Worm (Caenorhabditis elegans): ENCODE measurements around the gene elks-1.

Gene elks-1

DNA sequence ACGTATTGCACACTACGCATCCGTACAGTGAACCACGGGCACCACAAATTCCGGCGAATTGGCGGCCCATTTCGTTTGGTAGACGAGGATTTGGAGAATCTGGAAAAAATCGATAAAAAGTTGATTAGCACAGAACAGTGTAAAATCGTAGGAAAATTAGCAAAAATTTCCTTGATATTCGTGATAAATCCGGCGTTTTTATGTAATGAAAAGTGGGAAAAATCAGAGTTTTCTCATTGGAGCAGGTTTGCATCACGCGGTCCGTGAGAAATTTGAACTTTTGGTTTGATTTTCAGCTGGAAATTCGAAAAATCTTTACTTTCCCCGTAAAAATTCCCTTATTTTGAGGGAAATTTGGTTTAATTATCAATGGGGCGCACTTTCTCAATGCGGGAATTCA, 34.2 kb upstream of the elks-1 start, which contains the start of gene B0546.4:
B0546.4 (minus strand) TSS at position 101 of the 400 bp plus-strand sequence.
- TF ChIP-seq drap-1 (GFP tag; optimal IDR thresholded peaks at IDR 0.05) (no peak), snpc-4 (tag; optimal IDR thresholded peaks at IDR 0.05) (no peak), ceh-83 (GFP tag; optimal IDR thresholded peaks at IDR 0.05) (no peak), hlh-1 (tag; optimal IDR thresholded peaks at IDR 0.05) (no peak), unc-62 (GFP tag; optimal IDR thresholded peaks at IDR 0.05) (no peak)

DNA sequence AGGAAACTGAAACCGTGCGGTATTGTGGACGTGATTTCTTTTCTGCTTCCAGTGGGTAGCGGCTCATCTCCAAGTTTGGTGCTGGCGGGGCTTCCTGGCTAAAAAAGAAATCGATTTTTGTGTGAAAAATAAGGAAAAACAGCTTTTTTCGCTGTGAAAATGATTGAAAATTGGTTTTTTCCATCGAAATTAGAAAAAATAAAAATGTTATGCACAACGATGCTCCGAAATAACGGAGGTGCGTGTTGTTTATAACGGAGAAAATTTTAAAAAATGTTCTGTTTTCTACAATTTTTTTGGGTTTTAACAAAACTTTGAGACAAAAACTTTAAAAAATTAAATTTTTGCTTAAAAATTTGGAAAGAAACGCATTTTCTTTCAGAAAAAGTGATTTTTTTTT, 33.4 kb upstream of the elks-1 start:
- TF ChIP-seq nhr-237 (tag; optimal IDR thresholded peaks at IDR 0.05) = no peak
- no peak for TF ChIP-seq mab-5 (tag; optimal IDR thresholded peaks at IDR 0.05)
- TF ChIP-seq unc-120 (tag; optimal IDR thresholded peaks at IDR 0.05; ENCODE audit: poor library complexity, severe bottlenecking) = no peak
- no peak for TF ChIP-seq unc-62 (GFP tag; optimal IDR thresholded peaks at IDR 0.05)
- no peak for TF ChIP-seq nhr-12 (tag; optimal IDR thresholded peaks at IDR 0.05)
- TF ChIP-seq sem-2 (GFP tag; optimal IDR thresholded peaks at IDR 0.05) = no peak
- TF ChIP-seq elt-1 (tag; optimal IDR thresholded peaks at IDR 0.05; ENCODE audit: borderline replicate concordance, insufficient read depth) = no peak
- TF ChIP-seq unc-39 (tag; optimal IDR thresholded peaks at IDR 0.05) = no peak
- TF ChIP-seq sptf-1 (tag; optimal IDR thresholded peaks at IDR 0.05) = no peak
- no peak for TF ChIP-seq pha-4 (tag; optimal IDR thresholded peaks at IDR 0.05)
- TF ChIP-seq ces-1 (GFP tag; optimal IDR thresholded peaks at IDR 0.05) = no peak
- no peak for TF ChIP-seq nhr-2 (tag; optimal IDR thresholded peaks at IDR 0.05)
- TF ChIP-seq mep-1 (tag; optimal IDR thresholded peaks at IDR 0.05) = no peak
- TF ChIP-seq nhr-76 (tag; optimal IDR thresholded peaks at IDR 0.05) = no peak
- TF ChIP-seq ham-2 (GFP tag; optimal IDR thresholded peaks at IDR 0.05) = no peak
- no peak for TF ChIP-seq flh-1 (GFP tag; optimal IDR thresholded peaks at IDR 0.05)
- no peak for TF ChIP-seq drap-1 (GFP tag; optimal IDR thresholded peaks at IDR 0.05)
- no peak for TF ChIP-seq lsy-2 (tag; optimal IDR thresholded peaks at IDR 0.05)

DNA sequence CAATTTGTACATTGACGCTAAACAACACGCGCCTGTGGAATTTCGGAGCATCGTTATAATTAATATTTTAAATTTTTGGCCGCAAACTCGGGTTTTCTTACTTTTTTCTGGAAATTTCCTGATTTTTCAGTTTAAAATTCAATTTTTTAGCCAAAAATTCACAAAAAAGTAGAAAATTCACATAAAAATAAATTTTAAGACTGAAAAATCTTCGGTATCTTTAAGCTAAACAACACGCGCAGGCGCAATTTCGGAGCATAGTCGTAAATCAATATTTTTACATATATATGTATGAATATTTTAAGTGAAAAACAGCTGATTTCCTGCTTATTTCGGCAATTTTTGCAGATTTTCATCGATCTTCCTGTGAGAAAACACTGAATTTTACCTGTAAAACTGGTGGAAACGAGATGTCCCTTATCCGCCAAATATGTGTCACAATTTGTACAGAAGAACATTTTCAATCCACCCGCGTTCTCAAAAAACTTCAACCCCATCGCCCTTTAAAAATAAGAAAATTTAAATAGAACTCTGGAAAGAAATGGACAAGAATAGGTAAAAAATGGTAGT, 32.6 kb upstream of the elks-1 start, which contains the start of gene B0546.3:
B0546.3 (minus strand) TSS at position 504 of the 570 bp plus-strand sequence.
- no peak for TF ChIP-seq mab-5 (tag; optimal IDR thresholded peaks at IDR 0.05)
- TF ChIP-seq snpc-4 (tag; optimal IDR thresholded peaks at IDR 0.05) = no peak
- TF ChIP-seq elt-3 (tag; optimal IDR thresholded peaks at IDR 0.05) = no peak
- TF ChIP-seq nhr-12 (tag; optimal IDR thresholded peaks at IDR 0.05) = no peak
- no peak for TF ChIP-seq ceh-43 (GFP tag; optimal IDR thresholded peaks at IDR 0.05)
- TF ChIP-seq sptf-1 (tag; optimal IDR thresholded peaks at IDR 0.05) = no peak
- no peak for TF ChIP-seq ces-1 (GFP tag; optimal IDR thresholded peaks at IDR 0.05)
- TF ChIP-seq ceh-83 (GFP tag; optimal IDR thresholded peaks at IDR 0.05) = no peak
- TF ChIP-seq nhr-237 (tag; optimal IDR thresholded peaks at IDR 0.05) = no peak
- TF ChIP-seq blmp-1 (tag; optimal IDR thresholded peaks at IDR 0.05) = no peak
- no peak for TF ChIP-seq drap-1 (GFP tag; optimal IDR thresholded peaks at IDR 0.05)
- TF ChIP-seq ztf-11 (tag; optimal IDR thresholded peaks at IDR 0.05) = no peak
- no peak for TF ChIP-seq M03D4.4 (tag; optimal IDR thresholded peaks at IDR 0.05)
- TF ChIP-seq lin-32 (GFP tag; optimal IDR thresholded peaks at IDR 0.05) = no peak
- no peak for TF ChIP-seq hlh-1 (tag; optimal IDR thresholded peaks at IDR 0.05)
- TF ChIP-seq lin-13 (tag; optimal IDR thresholded peaks at IDR 0.05) = no peak
- TF ChIP-seq lsy-2 (tag; optimal IDR thresholded peaks at IDR 0.05) = no peak
- no peak for TF ChIP-seq unc-120 (tag; optimal IDR thresholded peaks at IDR 0.05; ENCODE audit: poor library complexity, severe bottlenecking)
- TF ChIP-seq zip-8 (tag; optimal IDR thresholded peaks at IDR 0.05) = no peak
- no peak for TF ChIP-seq nhr-2 (tag; optimal IDR thresholded peaks at IDR 0.05)

DNA sequence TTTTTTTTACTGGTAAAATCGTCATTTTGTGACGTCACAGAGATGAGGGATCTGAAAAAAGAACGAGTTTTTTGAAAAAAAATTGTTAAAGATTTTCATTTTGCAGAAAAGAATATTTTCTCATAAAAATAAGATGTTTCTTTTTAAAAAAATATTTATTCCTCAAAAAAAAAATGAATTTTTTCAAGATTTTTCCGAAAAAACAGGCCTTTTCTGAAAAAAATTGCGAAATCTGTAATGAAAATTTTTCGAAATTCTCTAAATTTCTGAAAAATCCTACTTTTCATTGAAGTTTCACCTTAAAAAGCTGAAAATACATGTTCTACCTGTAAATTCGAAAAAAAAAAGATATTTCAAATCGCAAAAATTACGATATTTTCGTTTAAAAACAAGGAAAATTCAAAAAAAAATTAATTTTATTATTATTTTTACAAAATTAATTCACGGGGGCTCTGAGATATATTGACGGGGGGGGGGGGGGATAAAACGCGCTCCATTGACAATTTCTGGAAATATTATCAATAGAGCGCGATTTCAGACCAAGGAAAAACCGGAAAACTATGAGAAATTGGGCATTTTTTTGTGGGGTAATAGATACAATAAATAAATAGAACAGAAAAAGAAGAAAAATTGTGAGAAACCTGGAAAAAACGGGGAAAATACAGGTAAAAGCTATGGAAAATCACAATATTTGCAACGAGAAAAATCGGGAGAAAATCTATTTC, 28.4 kb upstream of the elks-1 start, which contains the start of gene otub-4:
otub-4 (minus strand) TSS at position 51 of the 725 bp plus-strand sequence.
- TF ChIP-seq nhr-28 (tag; optimal IDR thresholded peaks at IDR 0.05) = no peak
- no peak for TF ChIP-seq sem-2 (GFP tag; optimal IDR thresholded peaks at IDR 0.05)

DNA sequence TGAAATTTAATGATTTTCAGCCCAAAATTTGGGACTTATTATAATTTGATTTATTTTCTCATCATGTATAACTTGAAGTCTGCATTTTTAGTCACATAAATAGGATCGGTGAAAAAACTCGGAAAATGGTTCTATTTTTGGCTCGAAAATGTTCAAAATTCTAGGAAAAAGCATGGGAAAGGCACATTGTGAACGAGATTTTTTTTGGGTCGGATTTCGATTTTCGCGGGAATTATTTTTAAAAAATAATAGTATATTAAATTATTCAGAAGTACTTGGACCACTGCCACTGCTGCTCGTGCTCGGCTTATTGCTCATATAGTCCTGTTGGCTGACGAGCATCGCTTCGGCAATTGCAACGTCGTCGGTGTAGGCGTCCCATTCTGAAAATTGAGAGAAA, 23.5 kb upstream of the elks-1 start:
- TF ChIP-seq lin-32 (GFP tag; optimal IDR thresholded peaks at IDR 0.05) (no peak), sptf-1 (tag; optimal IDR thresholded peaks at IDR 0.05) (no peak), zip-8 (tag; optimal IDR thresholded peaks at IDR 0.05) (no peak), drap-1 (GFP tag; optimal IDR thresholded peaks at IDR 0.05) (no peak), hlh-1 (tag; optimal IDR thresholded peaks at IDR 0.05) (no peak), nhr-237 (tag; optimal IDR thresholded peaks at IDR 0.05) (no peak), unc-120 (tag; optimal IDR thresholded peaks at IDR 0.05; ENCODE audit: poor library complexity, severe bottlenecking) (no peak), tbx-8 (GFP tag; optimal IDR thresholded peaks at IDR 0.05) (no peak), elt-3 (tag; optimal IDR thresholded peaks at IDR 0.05) (no peak), ztf-11 (tag; optimal IDR thresholded peaks at IDR 0.05) (no peak), nhr-12 (tag; optimal IDR thresholded peaks at IDR 0.05) (no peak), ceh-83 (GFP tag; optimal IDR thresholded peaks at IDR 0.05) (no peak), snpc-4 (tag; optimal IDR thresholded peaks at IDR 0.05) (no peak), unc-62 (GFP tag; optimal IDR thresholded peaks at IDR 0.05) (no peak)

All from whole organism, mixed stage, embryonic.